Worm (Caenorhabditis elegans): Measurements from ENCODE around the gene srv-28.

DNA sequence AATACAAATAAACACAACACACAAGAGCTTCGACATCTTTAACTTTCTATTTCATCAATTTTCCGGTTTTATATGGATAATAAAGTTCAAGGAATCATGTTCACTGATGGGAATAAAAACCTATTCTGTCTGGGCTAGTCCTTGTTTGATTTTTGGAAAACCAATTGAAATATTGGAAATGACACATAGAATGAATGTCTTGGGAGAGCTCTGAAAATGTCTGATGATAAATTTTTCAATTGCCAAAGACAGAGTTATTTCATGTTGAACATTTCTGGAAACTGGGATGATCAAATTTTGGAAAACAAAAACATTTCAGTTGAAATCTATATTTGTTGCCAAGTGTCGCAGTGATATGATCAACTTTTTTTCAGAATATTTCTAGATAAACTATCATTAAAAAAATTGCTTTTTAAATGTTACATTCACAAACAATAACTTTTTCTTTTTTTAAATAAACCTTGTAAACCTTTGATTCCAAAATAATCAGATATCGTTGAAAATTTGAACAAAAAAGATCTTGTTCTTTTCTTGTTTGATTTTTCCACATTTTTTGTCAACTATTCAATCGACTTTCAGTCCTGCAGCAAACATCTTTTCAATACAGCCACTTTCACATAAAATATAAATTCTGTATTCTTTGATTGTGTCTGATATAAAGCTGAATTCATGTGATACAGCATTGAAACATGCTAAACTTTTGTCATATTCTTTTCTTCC lies 25.5 kb downstream of the srv-28 start, which contains the start of the genes F58F9.6 and F58F9.8:
- TF ChIP-seq ceh-18 (tag; optimal IDR thresholded peaks at IDR 0.05) (no peak), elt-2 (tag; optimal IDR thresholded peaks at IDR 0.05) (no peak), dve-1 (tag; optimal IDR thresholded peaks at IDR 0.05) (no peak), ama-1 (optimal IDR thresholded peaks at IDR 0.05) (no peak), mec-3 (tag; optimal IDR thresholded peaks at IDR 0.05; ENCODE audit: borderline replicate concordance) (no peak)
